Fruit fly (Drosophila melanogaster): ENCODE measurements around the gene CG18754.

CG18754 gene

DNA sequence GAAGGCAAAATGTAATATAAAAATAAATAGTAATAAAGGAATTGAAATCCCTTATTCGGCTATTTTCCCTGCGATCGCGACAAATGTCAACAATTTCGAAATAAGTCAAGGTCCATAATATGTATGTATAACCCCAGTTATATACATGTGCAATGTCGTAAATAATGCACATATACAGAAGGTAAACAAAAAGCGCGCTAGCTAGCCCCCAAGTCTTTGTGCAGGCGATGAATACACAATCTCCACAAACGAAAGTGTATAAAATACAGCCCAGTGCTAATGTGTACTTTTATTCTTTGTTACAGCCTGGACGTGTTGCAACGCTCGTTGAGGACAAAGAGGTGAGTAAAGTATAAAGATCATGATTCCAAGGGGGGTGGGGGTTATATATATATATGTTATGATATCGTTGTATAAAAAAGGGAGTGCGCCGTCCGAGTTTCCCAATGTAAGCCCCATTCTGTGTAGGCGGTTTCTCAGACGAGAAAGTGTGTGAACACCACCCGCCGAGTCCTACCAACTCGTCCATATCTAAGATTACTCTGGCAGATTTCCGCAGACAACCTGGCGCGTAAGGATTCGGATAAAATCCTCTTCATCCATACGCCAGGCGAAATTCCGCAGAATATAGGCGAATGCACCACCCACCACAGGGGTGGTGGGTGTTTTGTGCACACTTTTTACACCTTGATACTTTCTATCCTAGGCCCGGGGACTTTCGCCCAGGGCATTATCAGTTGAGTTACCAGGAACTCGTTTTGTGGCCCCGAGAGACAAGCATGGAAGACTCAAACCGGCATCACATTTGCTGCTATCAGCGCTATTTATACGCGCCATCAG is 46.0 kb downstream of the CG18754 start (continued):
- TF ChIP-seq repo (GFP tag; optimal IDR thresholded peaks at IDR 0.05): no peak
- TF ChIP-seq Trl (optimal IDR thresholded peaks at IDR 0.05): no peak
- no peak for TF ChIP-seq Trl (GFP tag; optimal IDR thresholded peaks at IDR 0.05)
- TF ChIP-seq CG3838 (GFP tag; optimal IDR thresholded peaks at IDR 0.05): no peak
- TF ChIP-seq dm (GFP tag; optimal IDR thresholded peaks at IDR 0.05): no peak
- TF ChIP-seq B-H1 (GFP tag; IDR thresholded peaks at IDR 0.05): no peak
- TF ChIP-seq HHEX (GFP tag; optimal IDR thresholded peaks at IDR 0.05): peak; percentile 35
- no peak for TF ChIP-seq CG2120 (GFP tag; optimal IDR thresholded peaks at IDR 0.05)
- TF ChIP-seq sc (optimal IDR thresholded peaks at IDR 0.05): no peak
- TF ChIP-seq sc (GFP tag; optimal IDR thresholded peaks at IDR 0.05): no peak
- no peak for TF ChIP-seq CG14667 (GFP tag; IDR thresholded peaks at IDR 0.05)
- peak; percentile 36; the same call in 1 of the 2 replicates for TF ChIP-seq gsb (GFP tag; IDR thresholded peaks at IDR 0.05)
- TF ChIP-seq ro (GFP tag; IDR thresholded peaks at IDR 0.05): no peak
- TF ChIP-seq vnd (GFP tag; IDR thresholded peaks at IDR 0.05; ENCODE audit: partially characterized antibody): peak; percentile 60
- 0 out of 2 replicates have a peak, but pooled peaks have one; percentile 31 for TF ChIP-seq CG8765 (GFP tag; IDR thresholded peaks at IDR 0.05)
- TF ChIP-seq CG10209 (GFP tag; optimal IDR thresholded peaks at IDR 0.05): no peak
- TF ChIP-seq insv (GFP tag; optimal IDR thresholded peaks at IDR 0.05): no peak
- no peak for TF ChIP-seq trem (tag; optimal IDR thresholded peaks at IDR 0.05)
- TF ChIP-seq D19A (tag; optimal IDR thresholded peaks at IDR 0.05): peak; percentile 19
- TF ChIP-seq sob (GFP tag; IDR thresholded peaks at IDR 0.05): peak; percentile 60
- 0 out of 2 replicates have a peak, but pooled peaks have one; percentile 32 for TF ChIP-seq stc (GFP tag; IDR thresholded peaks at IDR 0.05)
- peak; percentile 25 for TF ChIP-seq CrebB (tag; optimal IDR thresholded peaks at IDR 0.05)
- peak; percentile 17 for TF ChIP-seq CG13424 (tag; optimal IDR thresholded peaks at IDR 0.05)
- peak; percentile 33; the same call in 1 of the 2 replicates for TF ChIP-seq CG32532 (GFP tag; IDR thresholded peaks at IDR 0.05)
- no peak for TF ChIP-seq lmd (GFP tag; IDR thresholded peaks at IDR 0.05)
- peak; percentile 19 for TF ChIP-seq CG7987 (GFP tag; optimal IDR thresholded peaks at IDR 0.05)
- TF ChIP-seq CG15269 (tag; optimal IDR thresholded peaks at IDR 0.05): peak; percentile 27
- TF ChIP-seq Myb (GFP tag; optimal IDR thresholded peaks at IDR 0.05): no peak
- TF ChIP-seq Xrp1 (GFP tag; IDR thresholded peaks at IDR 0.05): peak; percentile 16; the same call in 1 of the 2 replicates
- TF ChIP-seq Med (GFP tag): no peak
- no peak for TF ChIP-seq CG8944 (GFP tag; optimal IDR thresholded peaks at IDR 0.05)
- TF ChIP-seq CG30020 (tag; optimal IDR thresholded peaks at IDR 0.05): no peak
- TF ChIP-seq CG33213 (GFP tag; optimal IDR thresholded peaks at IDR 0.05): no peak
- no peak for TF ChIP-seq Dad (GFP tag; optimal IDR thresholded peaks at IDR 0.05)
- no peak for TF ChIP-seq Taf1 (GFP tag; IDR thresholded peaks at IDR 0.05)
- TF ChIP-seq ind (GFP tag; optimal IDR thresholded peaks at IDR 0.05): no peak
- peak; percentile 48 for TF ChIP-seq gcm (GFP tag; optimal IDR thresholded peaks at IDR 0.05)
- 0 out of 3 replicates have a peak, but pooled peaks have one; percentile 36 for TF ChIP-seq sr (GFP tag; IDR thresholded peaks at IDR 0.05)
- no peak for TF ChIP-seq prd (optimal IDR thresholded peaks at IDR 0.05)
- TF ChIP-seq prd (GFP tag; IDR thresholded peaks at IDR 0.05): 0 out of 3 replicates have a peak, but pooled peaks have one; percentile 38
- peak; percentile 93 for TF ChIP-seq rib (GFP tag; IDR thresholded peaks at IDR 0.05)
- TF ChIP-seq Hr51 (GFP tag; optimal IDR thresholded peaks at IDR 0.05): no peak
- TF ChIP-seq Bgb (GFP tag; IDR thresholded peaks at IDR 0.05; ENCODE audit: partially characterized antibody): peak; percentile 79
- TF ChIP-seq Lim3 (GFP tag; IDR thresholded peaks at IDR 0.05): no peak
- no peak for TF ChIP-seq CG31224 (GFP tag; IDR thresholded peaks at IDR 0.05)
- no peak for TF ChIP-seq Ets97D (GFP tag; optimal IDR thresholded peaks at IDR 0.05)
- no peak for TF ChIP-seq fu2 (GFP tag; optimal IDR thresholded peaks at IDR 0.05)
- peak; percentile 44 for TF ChIP-seq mld (GFP tag; IDR thresholded peaks at IDR 0.05; ENCODE audit: partially characterized antibody)
- no peak for TF ChIP-seq Hey (tag; optimal IDR thresholded peaks at IDR 0.05)
- no peak for TF ChIP-seq CG7839 (tag; optimal IDR thresholded peaks at IDR 0.05)
